Worm (Caenorhabditis elegans): ENCODE measurements around the gene Y57G7A.1.

Gene Y57G7A.1

ce11 chrII:1320987-1321807 lies 22.9 kb downstream of the Y57G7A.1 start, which contains the start of gene vig-1:
TSS of gene vig-1 (plus strand) at chrII:1321037.
- no peak for TF ChIP-seq ztf-11 (tag; optimal IDR thresholded peaks at IDR 0.05)
- no peak for TF ChIP-seq nhr-2 (tag; optimal IDR thresholded peaks at IDR 0.05)
- TF ChIP-seq zip-8 (tag; optimal IDR thresholded peaks at IDR 0.05), result peak; percentile 80
- peak; percentile 96 for TF ChIP-seq elt-1 (tag; optimal IDR thresholded peaks at IDR 0.05; ENCODE audit: borderline replicate concordance, insufficient read depth)
- TF ChIP-seq sem-2 (GFP tag; optimal IDR thresholded peaks at IDR 0.05), result no peak
- TF ChIP-seq blmp-1 (tag; optimal IDR thresholded peaks at IDR 0.05), result no peak
- no peak for TF ChIP-seq nhr-28 (tag; optimal IDR thresholded peaks at IDR 0.05)
- no peak for TF ChIP-seq nhr-12 (tag; optimal IDR thresholded peaks at IDR 0.05)
- TF ChIP-seq elt-3 (tag; optimal IDR thresholded peaks at IDR 0.05), result no peak
- TF ChIP-seq M03D4.4 (tag; optimal IDR thresholded peaks at IDR 0.05), result no peak
- no peak for TF ChIP-seq mep-1 (tag; optimal IDR thresholded peaks at IDR 0.05)
- no peak for TF ChIP-seq ham-2 (GFP tag; optimal IDR thresholded peaks at IDR 0.05)
- no peak for TF ChIP-seq bed-3 (GFP tag; optimal IDR thresholded peaks at IDR 0.05)
- TF ChIP-seq pha-4 (tag; optimal IDR thresholded peaks at IDR 0.05), result no peak
- TF ChIP-seq drap-1 (GFP tag; optimal IDR thresholded peaks at IDR 0.05), result no peak
- no peak for TF ChIP-seq cnd-1 (tag; optimal IDR thresholded peaks at IDR 0.05)
- TF ChIP-seq nhr-76 (tag; optimal IDR thresholded peaks at IDR 0.05), result no peak

- TF ChIP-seq unc-120 (tag; optimal IDR thresholded peaks at IDR 0.05; ENCODE audit: poor library complexity, severe bottlenecking) (no peak), lsy-2 (tag; optimal IDR thresholded peaks at IDR 0.05) (no peak), hlh-1 (tag; optimal IDR thresholded peaks at IDR 0.05) (no peak), blmp-1 (tag; optimal IDR thresholded peaks at IDR 0.05) (no peak), nhr-12 (tag; optimal IDR thresholded peaks at IDR 0.05) (no peak), M03D4.4 (tag; optimal IDR thresholded peaks at IDR 0.05) (no peak), ham-2 (GFP tag; optimal IDR thresholded peaks at IDR 0.05) (no peak)
These were observed 24.3 kb downstream of the Y57G7A.1 start for ce11 chrII:1322283-1323173.

ce11 chrII:1323190-1323651 lies 25.0 kb downstream of the Y57G7A.1 start:
- TF ChIP-seq nhr-28 (tag; optimal IDR thresholded peaks at IDR 0.05) (no peak), mls-2 (tag; optimal IDR thresholded peaks at IDR 0.05) (peak; percentile 58), elt-3 (tag; optimal IDR thresholded peaks at IDR 0.05) (no peak), lin-13 (tag; optimal IDR thresholded peaks at IDR 0.05) (no peak), blmp-1 (tag; optimal IDR thresholded peaks at IDR 0.05) (no peak), ztf-11 (tag; optimal IDR thresholded peaks at IDR 0.05) (no peak), drap-1 (GFP tag; optimal IDR thresholded peaks at IDR 0.05) (peak; percentile 13), nhr-2 (tag; optimal IDR thresholded peaks at IDR 0.05) (no peak), ces-1 (GFP tag; optimal IDR thresholded peaks at IDR 0.05) (peak; percentile 97), lsy-2 (tag; optimal IDR thresholded peaks at IDR 0.05) (peak; percentile 20), cnd-1 (tag; optimal IDR thresholded peaks at IDR 0.05) (no peak)

- TF ChIP-seq ces-1 (GFP tag; optimal IDR thresholded peaks at IDR 0.05), result peak; percentile 75
- TF ChIP-seq flh-1 (GFP tag; optimal IDR thresholded peaks at IDR 0.05), result no peak
- TF ChIP-seq nhr-12 (tag; optimal IDR thresholded peaks at IDR 0.05), result no peak
- TF ChIP-seq sem-2 (GFP tag; optimal IDR thresholded peaks at IDR 0.05), result no peak
- TF ChIP-seq nhr-237 (tag; optimal IDR thresholded peaks at IDR 0.05), result no peak
- no peak for TF ChIP-seq tbx-8 (GFP tag; optimal IDR thresholded peaks at IDR 0.05)
These were observed 25.7 kb downstream of the Y57G7A.1 start for ce11 chrII:1324017-1324416.

- no peak for TF ChIP-seq nhr-76 (tag; optimal IDR thresholded peaks at IDR 0.05)
- no peak for TF ChIP-seq lsy-2 (tag; optimal IDR thresholded peaks at IDR 0.05)
- no peak for TF ChIP-seq sem-2 (GFP tag; optimal IDR thresholded peaks at IDR 0.05)
- no peak for TF ChIP-seq nhr-2 (tag; optimal IDR thresholded peaks at IDR 0.05)
- no peak for TF ChIP-seq snpc-4 (tag; optimal IDR thresholded peaks at IDR 0.05)
- no peak for TF ChIP-seq hlh-1 (tag; optimal IDR thresholded peaks at IDR 0.05)
- TF ChIP-seq unc-62 (GFP tag; optimal IDR thresholded peaks at IDR 0.05), result no peak
- no peak for TF ChIP-seq nhr-237 (tag; optimal IDR thresholded peaks at IDR 0.05)
- no peak for TF ChIP-seq elt-3 (tag; optimal IDR thresholded peaks at IDR 0.05)
- TF ChIP-seq ceh-39 (tag; optimal IDR thresholded peaks at IDR 0.05), result no peak
- no peak for TF ChIP-seq M03D4.4 (tag; optimal IDR thresholded peaks at IDR 0.05)
- TF ChIP-seq ztf-11 (tag; optimal IDR thresholded peaks at IDR 0.05), result no peak
- TF ChIP-seq blmp-1 (tag; optimal IDR thresholded peaks at IDR 0.05), result no peak
- no peak for TF ChIP-seq drap-1 (GFP tag; optimal IDR thresholded peaks at IDR 0.05)
- TF ChIP-seq ceh-83 (GFP tag; optimal IDR thresholded peaks at IDR 0.05), result no peak
- TF ChIP-seq mls-2 (tag; optimal IDR thresholded peaks at IDR 0.05), result no peak
- TF ChIP-seq unc-120 (tag; optimal IDR thresholded peaks at IDR 0.05; ENCODE audit: poor library complexity, severe bottlenecking), result no peak
- no peak for TF ChIP-seq nhr-12 (tag; optimal IDR thresholded peaks at IDR 0.05)
These were observed 27.3 kb downstream of the Y57G7A.1 start for ce11 chrII:1325604-1326003.
